Fruit fly (Drosophila melanogaster) whole organism, embryonic: Measurements from ENCODE around the gene Aasdh.

Source experiments
- Abd-B ChIP-seq: fragments of 200-800 bp; sonication (Bioruptor generic); optimal IDR thresholded peaks from 2 replicates; lab custom pipeline; 2018; ENCODE audit warnings: missing biosample characterization, mild to moderate bottlenecking, missing genetic modification characterization, moderate library complexity
- Asciz ChIP-seq: fragments of 200-800 bp; sonication (Bioruptor generic); optimal IDR thresholded peaks from 2 replicates; lab custom pipeline; 2017; ENCODE audit warnings: missing biosample characterization, mild to moderate bottlenecking, missing genetic modification characterization, missing genetic modification reagents
- CG10543 ChIP-seq: fragments of 200-800 bp; sonication (Bioruptor generic); optimal IDR thresholded peaks from 3 replicates; lab custom pipeline; 2017; ENCODE audit warnings: missing biosample characterization, mild to moderate bottlenecking, missing genetic modification characterization, moderate library complexity
- CG10979 ChIP-seq: fragments of 200-800 bp; sonication (Bioruptor generic); optimal IDR thresholded peaks from 2 replicates; lab custom pipeline; 2018; ENCODE audit warnings: missing biosample characterization, mild to moderate bottlenecking, missing genetic modification characterization, moderate library complexity
- CG12219 ChIP-seq: fragments of 200-800 bp; sonication (Bioruptor generic); optimal IDR thresholded peaks from 3 replicates; lab custom pipeline; 2018; ENCODE audit warnings: missing biosample characterization, mild to moderate bottlenecking, missing genetic modification characterization
- CG12236 ChIP-seq: fragments of 200-800 bp; sonication (Bioruptor generic); optimal IDR thresholded peaks from 2 replicates; lab custom pipeline; 2016; ENCODE audit warnings: missing biosample characterization, missing genetic modification characterization
- CG1233 ChIP-seq: fragments of 200-800 bp; sonication (Bioruptor generic); optimal IDR thresholded peaks from 4 replicates; lab custom pipeline; 2018; ENCODE audit warnings: missing biosample characterization, mild to moderate bottlenecking, missing genetic modification characterization
- CG13894 ChIP-seq: fragments of 200-800 bp; sonication (Bioruptor generic); optimal IDR thresholded peaks from 3 replicates; lab custom pipeline; 2018; ENCODE audit warnings: missing biosample characterization, mild to moderate bottlenecking, missing genetic modification characterization, moderate library complexity
- CG14441 ChIP-seq: fragments of 200-800 bp; sonication (Bioruptor generic); IDR thresholded peaks from 2 replicates; pipeline ENCODE4 v1.3.6; 2022; ENCODE audit warnings: missing biosample characterization, missing genetic modification characterization
- CG14667 ChIP-seq: fragments of 200-800 bp; sonication (Bioruptor generic); IDR thresholded peaks from 2 replicates; pipeline ENCODE4 v1.3.6; 2022; ENCODE audit warnings: missing biosample characterization, missing genetic modification characterization
- CG15269 ChIP-seq: fragments of 200-800 bp; sonication (Bioruptor generic); optimal IDR thresholded peaks from 2 replicates; lab custom pipeline; 2018; ENCODE audit warnings: missing biosample characterization, mild to moderate bottlenecking, missing genetic modification characterization, moderate library complexity
- CG17612 ChIP-seq: fragments of 200-800 bp; sonication (Bioruptor generic); IDR thresholded peaks from 2 replicates; pipeline ENCODE4 v1.3.6; 2022; ENCODE audit warnings: missing biosample characterization, missing genetic modification characterization
- CG2712 ChIP-seq: fragments of 200-800 bp; optimal IDR thresholded peaks from 3 replicates; lab custom pipeline; 2019; ENCODE audit warnings: missing biosample characterization, mild to moderate bottlenecking, missing genetic modification characterization, moderate library complexity
- CG2889 ChIP-seq: fragments of 200-800 bp; sonication (Bioruptor generic); IDR thresholded peaks from 3 replicates; pipeline ENCODE4 v1.3.6; 2022; ENCODE audit warnings: missing biosample characterization, missing genetic modification characterization
- CG30403 ChIP-seq: fragments of 200-800 bp; sonication (Bioruptor generic); optimal IDR thresholded peaks from 3 replicates; lab custom pipeline; 2016; ENCODE audit warnings: missing biosample characterization, missing genetic modification characterization
- CG3065 ChIP-seq: fragments of 200-800 bp; sonication (Bioruptor generic); optimal IDR thresholded peaks from 2 replicates; lab custom pipeline; 2016; ENCODE audit warnings: missing biosample characterization, missing genetic modification characterization
- CG32767 ChIP-seq: fragments of 200-800 bp; sonication (Bioruptor generic); IDR thresholded peaks from 2 replicates; pipeline ENCODE4 v1.3.6; 2022; ENCODE audit warnings: missing biosample characterization, missing genetic modification characterization
- CG42726 ChIP-seq: fragments of 200-800 bp; sonication (Bioruptor generic); IDR thresholded peaks from 2 replicates; pipeline ENCODE4 v1.3.6; 2022; ENCODE audit warnings: missing biosample characterization, missing genetic modification characterization; ENCODE audit not compliant: partially characterized antibody
- CG8359 ChIP-seq: fragments of 200-800 bp; sonication (Bioruptor generic); optimal IDR thresholded peaks from 2 replicates; lab custom pipeline; 2017; ENCODE audit warnings: missing biosample characterization, mild to moderate bottlenecking, missing genetic modification characterization, borderline replicate concordance
- CG9932 ChIP-seq: fragments of 200-800 bp; sonication (Bioruptor generic); IDR thresholded peaks from 2 replicates; pipeline ENCODE4 v1.3.6; 2022; ENCODE audit warnings: missing biosample characterization, missing genetic modification characterization
- D19A ChIP-seq: fragments of 200-800 bp; optimal IDR thresholded peaks from 3 replicates; lab custom pipeline; 2019; ENCODE audit warnings: missing biosample characterization, mild to moderate bottlenecking, missing genetic modification characterization, moderate library complexity
- Eip74EF ChIP-seq, 2 experiments: fragments of 200-800 bp in 1 of 2; fragments of >200 bp in 1 of 2; sonication (Bioruptor generic) in 1 of 2; optimal IDR thresholded peaks; 2 replicates each; lab custom pipeline; 2017 to 2019; ENCODE audit warnings: missing biosample characterization in 2 of 2, missing genetic modification characterization in 2 of 2, mild to moderate bottlenecking in 1 of 2, moderate library complexity in 1 of 2
- Fer3 ChIP-seq: fragments of 200-800 bp; sonication (Bioruptor generic); optimal IDR thresholded peaks from 2 replicates; lab custom pipeline; 2018; ENCODE audit warnings: missing biosample characterization, mild to moderate bottlenecking, missing genetic modification characterization, moderate library complexity
- Hsf ChIP-seq: fragments of 200-800 bp; sonication (Bioruptor generic); optimal IDR thresholded peaks from 3 replicates; lab custom pipeline; 2016; ENCODE audit warnings: missing biosample characterization, missing genetic modification characterization
- Lhr ChIP-seq: fragments of 200-800 bp; sonication (Bioruptor generic); optimal IDR thresholded peaks from 3 replicates; lab custom pipeline; 2017; ENCODE audit warnings: mild to moderate bottlenecking, missing biosample characterization, missing genetic modification reagents, missing genetic modification characterization
- Nf-YB ChIP-seq: fragments of 200-800 bp; sonication (Bioruptor generic); optimal IDR thresholded peaks from 3 replicates; lab custom pipeline; 2019; ENCODE audit warnings: missing biosample characterization, mild to moderate bottlenecking, missing genetic modification characterization, moderate library complexity
- Nf-YC ChIP-seq: fragments of 200-800 bp; optimal IDR thresholded peaks from 3 replicates; lab custom pipeline; 2019; ENCODE audit warnings: missing biosample characterization, mild to moderate bottlenecking, missing genetic modification characterization, moderate library complexity
- Poxn ChIP-seq: fragments of 200-800 bp; sonication (Bioruptor generic); IDR thresholded peaks from 2 replicates; pipeline ENCODE4 v1.3.6; 2022; ENCODE audit warnings: missing biosample characterization, missing genetic modification characterization
- Ssrp ChIP-seq: fragments of 200-800 bp; sonication (Bioruptor generic); optimal IDR thresholded peaks from 2 replicates; lab custom pipeline; 2018; ENCODE audit warnings: missing biosample characterization, mild to moderate bottlenecking, missing genetic modification characterization, moderate library complexity
- Stat92E ChIP-seq, 3 experiments: fragments of >200 bp in 2 of 3; fragments of 200-800 bp in 1 of 3; sonication (Bioruptor generic) in 1 of 3; optimal IDR thresholded peaks; 2 replicates each; lab custom pipeline; 2017 to 2019; ENCODE audit warnings: missing biosample characterization in 3 of 3, missing genetic modification characterization in 3 of 3, mild to moderate bottlenecking in 1 of 3, moderate library complexity in 1 of 3
- ase ChIP-seq: fragments of 200-800 bp; sonication (Bioruptor generic); IDR thresholded peaks from 3 replicates; pipeline ENCODE4 v1.3.6; 2022; ENCODE audit warnings: missing biosample characterization, missing genetic modification characterization
- bbx ChIP-seq: fragments of 200-800 bp; sonication (Bioruptor generic); IDR thresholded peaks from 2 replicates; pipeline ENCODE4 v1.3.6; 2022; ENCODE audit warnings: missing biosample characterization, missing genetic modification characterization; ENCODE audit not compliant: partially characterized antibody
- btn ChIP-seq: fragments of 200-800 bp; sonication (Bioruptor generic); optimal IDR thresholded peaks from 2 replicates; lab custom pipeline; 2016; ENCODE audit warnings: missing biosample characterization, missing genetic modification characterization
- cwo ChIP-seq: fragments of 200-800 bp; sonication (Bioruptor generic); optimal IDR thresholded peaks from 3 replicates; lab custom pipeline; 2017; ENCODE audit warnings: missing biosample characterization, missing genetic modification characterization, mild to moderate bottlenecking, moderate library complexity, missing genetic modification reagents
- eyg ChIP-seq: fragments of 200-800 bp; sonication (Bioruptor generic); optimal IDR thresholded peaks from 3 replicates; lab custom pipeline; 2016; ENCODE audit warnings: missing biosample characterization, missing genetic modification characterization
- gce ChIP-seq: fragments of 200-800 bp; sonication (Bioruptor generic); IDR thresholded peaks from 3 replicates; pipeline ENCODE4 v1.3.6; 2022; ENCODE audit warnings: missing biosample characterization, missing genetic modification characterization
- gsb-n ChIP-seq: fragments of 200-800 bp; sonication (Bioruptor generic); optimal IDR thresholded peaks from 3 replicates; lab custom pipeline; 2018; ENCODE audit warnings: missing biosample characterization, mild to moderate bottlenecking, missing genetic modification characterization
- lilli ChIP-seq: fragments of 200-800 bp; sonication (Bioruptor generic); optimal IDR thresholded peaks from 3 replicates; lab custom pipeline; 2016; ENCODE audit warnings: missing biosample characterization, missing genetic modification characterization
- lmd ChIP-seq: fragments of 200-800 bp; sonication (Bioruptor generic); IDR thresholded peaks from 2 replicates; pipeline ENCODE4 v1.3.6; 2022; ENCODE audit warnings: missing biosample characterization, missing genetic modification characterization
- luna ChIP-seq: fragments of 200-800 bp; sonication (Bioruptor generic); optimal IDR thresholded peaks from 2 replicates; lab custom pipeline; 2016; ENCODE audit warnings: missing biosample characterization, missing genetic modification characterization
- odd ChIP-seq: fragments of 200-800 bp; sonication (Bioruptor generic); optimal IDR thresholded peaks from 2 replicates; lab custom pipeline; 2017; ENCODE audit warnings: missing biosample characterization, mild to moderate bottlenecking, missing genetic modification characterization
- phol ChIP-seq: fragments of 200-800 bp; sonication (Bioruptor generic); optimal IDR thresholded peaks from 3 replicates; lab custom pipeline; 2018; ENCODE audit warnings: missing biosample characterization, mild to moderate bottlenecking, missing genetic modification characterization, moderate library complexity
- tap ChIP-seq: fragments of 200-800 bp; optimal IDR thresholded peaks from 3 replicates; lab custom pipeline; 2019; ENCODE audit warnings: missing biosample characterization, mild to moderate bottlenecking, missing genetic modification characterization, moderate library complexity
- trem ChIP-seq: fragments of 200-800 bp; optimal IDR thresholded peaks from 3 replicates; lab custom pipeline; 2019; ENCODE audit warnings: missing biosample characterization, mild to moderate bottlenecking, missing genetic modification characterization, moderate library complexity
- unc-4 ChIP-seq: fragments of 200-800 bp; sonication (Bioruptor generic); IDR thresholded peaks from 2 replicates; pipeline ENCODE4 v1.3.6; 2022; ENCODE audit warnings: missing biosample characterization, missing genetic modification characterization; ENCODE audit not compliant: partially characterized antibody
- yki ChIP-seq: fragments of >200 bp; optimal IDR thresholded peaks from 3 replicates; lab custom pipeline; 2018

The Aasdh gene

dm6 chr2L:8464107-8464582 is 14.8 kb upstream of the Aasdh start, which contains the start of gene prg (continued):
- TF ChIP-seq Abd-B (GFP tag; lab: Kevin White, UChicago) (peak; percentile 52), Asciz (GFP tag; lab: Kevin White, UChicago) (peak; percentile 56), CG17612 (no peak), tap (tag; lab: Kevin White, UChicago) (peak; percentile 42), CG14667 (no peak), cwo (peak; percentile 50), eyg (GFP tag; lab: Kevin White, UChicago) (peak; percentile 52), phol (tag; lab: Kevin White, UChicago) (peak; percentile 76), CG14441 (GFP tag; lab: Robert Waterston, UW) (peak; percentile 48; the same call in 1 of the 2 replicates), CG13894 (tag; lab: Kevin White, UChicago) (peak; percentile 53), CG42726 (peak; percentile 95), odd (peak; percentile 68)

- TF ChIP-seq CG30403 (peak; percentile 90), CG10979 (peak; percentile 89), CG3065 (GFP tag; lab: Kevin White, UChicago) (no peak), CG12236 (GFP tag; lab: Kevin White, UChicago) (peak; percentile 59), CG9932 (GFP tag; lab: Robert Waterston, UW) (peak; percentile 69), unc-4 (GFP tag; lab: Robert Waterston, UW) (no peak), lilli (GFP tag; lab: Kevin White, UChicago) (peak; percentile 88), lmd (GFP tag; lab: Robert Waterston, UW) (peak; percentile 83), luna (GFP tag; lab: Kevin White, UChicago) (no peak), CG2889 (GFP tag; lab: Robert Waterston, UW) (peak; percentile 41; the same call in 1 of the 3 replicates), Nf-YC (tag; lab: Kevin White, UChicago) (peak; percentile 52), Nf-YB (GFP tag; lab: Kevin White, UChicago) (peak; percentile 66), bbx (GFP tag; lab: Robert Waterston, UW) (no peak), CG12219 (GFP tag; lab: Kevin White, UChicago) (peak; percentile 74), Fer3 (tag; lab: Kevin White, UChicago) (peak; percentile 77), CG10543 (GFP tag; lab: Kevin White, UChicago) (peak; percentile 67), CG8359 (GFP tag; lab: Kevin White, UChicago) (peak; percentile 70), CG1233 (GFP tag; lab: Kevin White, UChicago) (peak; percentile 81), CG32767 (GFP tag; lab: Robert Waterston, UW) (peak; percentile 63; the same call in 1 of the 2 replicates), yki (lab: Kevin White, UChicago) (no peak), gsb-n (tag; lab: Kevin White, UChicago) (peak; percentile 86), Eip74EF (GFP tag; optimal IDR thresholded peaks at IDR 0.05; lab: Kevin White, UChicago) (peak in 1 of 2 experiments; percentile 65), btn (GFP tag; lab: Kevin White, UChicago) (peak; percentile 63), gce (GFP tag; lab: Robert Waterston, UW) (peak; percentile 74; the same call in 2 of the 3 replicates), Stat92E (GFP tag; optimal IDR thresholded peaks at IDR 0.05; lab: Kevin White, UChicago) (peak in 2 of 3 experiments; percentile 3 to 52), Poxn (0 out of 2 replicates have a peak, but pooled peaks have one; percentile 15), CG2712 (tag; lab: Kevin White, UChicago) (peak; percentile 88), CG15269 (tag; lab: Kevin White, UChicago) (peak; percentile 87), Hsf (GFP tag; lab: Kevin White, UChicago) (peak; percentile 86), D19A (tag; lab: Kevin White, UChicago) (peak; percentile 72), Lhr (GFP tag; lab: Kevin White, UChicago) (peak; percentile 29), ase (GFP tag; lab: Robert Waterston, UW) (peak; percentile 81), trem (tag; lab: Kevin White, UChicago) (peak; percentile 81), Ssrp (peak; percentile 83)
Measured at dm6 chr2L:8463144-8464106, 14.0 kb upstream of the Aasdh start, which contains the start of gene Agpat2. Gene Agpat2 (minus strand): TSS chr2L:8463994.
